Worm (Caenorhabditis elegans) whole organism, L2 larva: ENCODE results near the gene T16A9.3.

Experiments
- F13H6.1 ChIP-seq: sonication (generic microtip); optimal IDR thresholded peaks from 2 replicates; lab custom pipeline; 2016; ENCODE audit warnings: missing genetic modification characterization, missing compliant biosample characterization
- R02D3.7 ChIP-seq: fragments of 150-350 bp; optimal IDR thresholded peaks from 2 replicates; lab custom pipeline; 2014; ENCODE audit warnings: missing biosample characterization, missing genetic modification characterization
- ZK546.5 ChIP-seq: sonication (generic microtip); optimal IDR thresholded peaks from 2 replicates; lab custom pipeline; 2017; ENCODE audit warnings: missing biosample characterization, missing genetic modification characterization
- alr-1 ChIP-seq: fragments of 150-350 bp; optimal IDR thresholded peaks from 2 replicates; lab custom pipeline; 2014; ENCODE audit warnings: missing biosample characterization, missing genetic modification characterization
- aly-2 ChIP-seq: fragments of 150-350 bp; optimal IDR thresholded peaks from 2 replicates; lab custom pipeline; 2014; ENCODE audit warnings: missing biosample characterization, missing genetic modification characterization
- ama-1 ChIP-seq: fragments of 150-350 bp; optimal IDR thresholded peaks from 2 replicates; lab custom pipeline; 2018; ENCODE audit warnings: inconsistent platforms
- fos-1 ChIP-seq: fragments of 150-350 bp; optimal IDR thresholded peaks from 2 replicates; lab custom pipeline; 2014; ENCODE audit warnings: missing biosample characterization, missing genetic modification characterization
- gmeb-1 ChIP-seq: fragments of 150-350 bp; optimal IDR thresholded peaks from 2 replicates; lab custom pipeline; 2014; ENCODE audit warnings: missing biosample characterization, missing genetic modification characterization
- lin-39 ChIP-seq: fragments of 150-350 bp; optimal IDR thresholded peaks from 2 replicates; lab custom pipeline; 2014; ENCODE audit warnings: missing biosample characterization, missing genetic modification reagents, missing genetic modification characterization
- lsy-2 ChIP-seq, 2 experiments: fragments of 150-350 bp in 1 of 2; sonication (generic microtip) in 1 of 2; optimal IDR thresholded peaks; 2 replicates each; lab custom pipeline; 2014 to 2017; ENCODE audit warnings: missing biosample characterization in 2 of 2, missing genetic modification characterization in 2 of 2
- mab-5 ChIP-seq: fragments of 150-350 bp; optimal IDR thresholded peaks from 2 replicates; lab custom pipeline; 2014; ENCODE audit warnings: missing biosample characterization, missing genetic modification characterization
- mbf-1 ChIP-seq: sonication (generic microtip); optimal IDR thresholded peaks from 2 replicates; lab custom pipeline; 2017; ENCODE audit warnings: missing biosample characterization, missing genetic modification characterization
- nhr-11 ChIP-seq: fragments of 150-350 bp; optimal IDR thresholded peaks from 2 replicates; lab custom pipeline; 2014; ENCODE audit warnings: missing biosample characterization, missing genetic modification characterization
- nhr-129 ChIP-seq: fragments of 150-350 bp; optimal IDR thresholded peaks from 2 replicates; lab custom pipeline; 2014; ENCODE audit warnings: missing biosample characterization, missing genetic modification characterization
- nhr-25 ChIP-seq: fragments of 150-350 bp; sonication (generic microtip); optimal IDR thresholded peaks from 3 replicates; lab custom pipeline; 2014; ENCODE audit warnings: missing biosample characterization, missing genetic modification characterization
- nhr-77 ChIP-seq: fragments of 150-350 bp; optimal IDR thresholded peaks from 2 replicates; lab custom pipeline; 2014; ENCODE audit warnings: missing biosample characterization, missing genetic modification characterization
- skn-1 ChIP-seq: sonication (generic microtip); optimal IDR thresholded peaks from 2 replicates; lab custom pipeline; 2017; ENCODE audit warnings: missing biosample characterization, missing genetic modification characterization
- sma-9 ChIP-seq, 2 experiments: fragments of 150-350 bp in 1 of 2; sonication (generic microtip) in 1 of 2; optimal IDR thresholded peaks; 2 replicates each; lab custom pipeline; 2014 to 2016; ENCODE audit warnings: missing genetic modification characterization in 2 of 2, mild to moderate bottlenecking in 1 of 2, missing biosample characterization in 1 of 2, missing compliant biosample characterization in 1 of 2, missing genetic modification reagents in 1 of 2, moderate library complexity in 1 of 2

The T16A9.3 gene

ce11 chrV:14256813-14257212 is 51.5 kb downstream of the T16A9.3 start, which contains the start of gene sre-8:
TSS of gene sre-8 (plus strand) at chrV:14257113.
- TF ChIP-seq F13H6.1 (no peak), ZK546.5 (no peak), fos-1 (tag; lab: Kevin White, UChicago) (no peak), alr-1 (no peak), lin-39 (no peak), sma-9 (GFP tag; optimal IDR thresholded peaks at IDR 0.05; lab: Kevin White, UChicago) (no peak), sma-9 (tag; optimal IDR thresholded peaks at IDR 0.05; lab: Kevin White, UChicago) (no peak), nhr-129 (no peak), gmeb-1 (tag; lab: Kevin White, UChicago) (no peak), nhr-77 (no peak), ama-1 (lab: Kevin White, UChicago) (no peak), lsy-2 (tag; optimal IDR thresholded peaks at IDR 0.05; lab: Kevin White, UChicago) (no peak), mbf-1 (tag; lab: Kevin White, UChicago) (no peak), mab-5 (tag; lab: Kevin White, UChicago) (no peak), nhr-11 (tag; lab: Kevin White, UChicago) (no peak), skn-1 (tag; lab: Kevin White, UChicago) (no peak), R02D3.7 (no peak), nhr-25 (tag; lab: Kevin White, UChicago) (no peak), aly-2 (tag; lab: Kevin White, UChicago) (no peak)
